Fruit fly (Drosophila melanogaster) whole organism, prepupa: Measurements from ENCODE around the gene Prosbeta7.

ENCODE experiments used
- CG11294 ChIP-seq: fragments of 200-800 bp; sonication (Bioruptor generic); IDR thresholded peaks from 2 replicates; pipeline ENCODE4 v1.3.6; 2022; ENCODE audit warnings: missing biosample characterization, missing genetic modification characterization
- CG11762 ChIP-seq: fragments of 200-800 bp; sonication (Bioruptor generic); optimal IDR thresholded peaks from 3 replicates; lab custom pipeline; 2016; ENCODE audit warnings: missing biosample characterization, missing genetic modification characterization; ENCODE audit not compliant: insufficient read depth
- CG15336 ChIP-seq: fragments of 200-800 bp; sonication (Bioruptor generic); IDR thresholded peaks from 2 replicates; pipeline ENCODE4 v1.3.6; 2022; ENCODE audit warnings: missing biosample characterization, missing genetic modification characterization
- CG1621 ChIP-seq: fragments of 200-800 bp; sonication (Bioruptor generic); optimal IDR thresholded peaks from 3 replicates; lab custom pipeline; 2018; ENCODE audit warnings: missing biosample characterization, mild to moderate bottlenecking, missing genetic modification characterization
- CG16779 ChIP-seq: fragments of 200-800 bp; sonication (Bioruptor generic); optimal IDR thresholded peaks from 3 replicates; lab custom pipeline; 2017; ENCODE audit warnings: missing biosample characterization, mild to moderate bottlenecking, missing genetic modification characterization
- CG3032 ChIP-seq: fragments of 200-800 bp; optimal IDR thresholded peaks from 2 replicates; lab custom pipeline; 2019; ENCODE audit warnings: missing biosample characterization, mild to moderate bottlenecking, missing genetic modification characterization, moderate library complexity
- CG31627 ChIP-seq: fragments of 200-800 bp; sonication (Bioruptor generic); optimal IDR thresholded peaks from 3 replicates; lab custom pipeline; 2016; ENCODE audit warnings: missing biosample characterization, missing genetic modification characterization
- CG32006 ChIP-seq: fragments of 200-800 bp; sonication (Bioruptor generic); optimal IDR thresholded peaks from 3 replicates; lab custom pipeline; 2017; ENCODE audit warnings: missing biosample characterization, mild to moderate bottlenecking, missing genetic modification characterization
- CG3919 ChIP-seq: fragments of 200-800 bp; sonication (Bioruptor generic); optimal IDR thresholded peaks from 3 replicates; lab custom pipeline; 2016; ENCODE audit warnings: missing biosample characterization, missing genetic modification characterization
- CG4318 ChIP-seq: fragments of 200-800 bp; sonication (Bioruptor generic); optimal IDR thresholded peaks from 3 replicates; lab custom pipeline; 2017; ENCODE audit warnings: missing biosample characterization, mild to moderate bottlenecking, missing genetic modification characterization
- CG6792 ChIP-seq: fragments of 200-800 bp; sonication (Bioruptor generic); optimal IDR thresholded peaks from 3 replicates; lab custom pipeline; 2016; ENCODE audit warnings: missing biosample characterization, missing genetic modification characterization
- CG6808 ChIP-seq: fragments of 200-800 bp; sonication (Bioruptor generic); optimal IDR thresholded peaks from 3 replicates; lab custom pipeline; 2017; ENCODE audit warnings: missing biosample characterization, missing genetic modification characterization, mild to moderate bottlenecking, moderate library complexity, missing genetic modification reagents
- CG7368 ChIP-seq: fragments of 200-800 bp; sonication (Bioruptor generic); optimal IDR thresholded peaks from 3 replicates; lab custom pipeline; 2016; ENCODE audit warnings: missing biosample characterization, missing genetic modification characterization
- CG8632 ChIP-seq: fragments of 200-800 bp; sonication (Bioruptor generic); optimal IDR thresholded peaks from 3 replicates; lab custom pipeline; 2016; ENCODE audit warnings: missing biosample characterization, missing genetic modification characterization
- Eip78C ChIP-seq: fragments of 200-800 bp; sonication (Bioruptor generic); peaks from one replicate; lab custom pipeline; 2016; ENCODE audit warnings: missing biosample characterization, missing genetic modification characterization
- Ets96B ChIP-seq: fragments of 200-800 bp; optimal IDR thresholded peaks from 2 replicates; lab custom pipeline; 2019; ENCODE audit warnings: missing biosample characterization, mild to moderate bottlenecking, missing genetic modification characterization, moderate library complexity
- Hr38 ChIP-seq: sonication (Bioruptor generic); optimal IDR thresholded peaks from 2 replicates; lab custom pipeline; 2016; ENCODE audit warnings: missing biosample characterization, missing genetic modification characterization
- Hr4 ChIP-seq: fragments of 200-800 bp; sonication (Bioruptor generic); optimal IDR thresholded peaks from 3 replicates; lab custom pipeline; 2016; ENCODE audit warnings: missing biosample characterization, missing genetic modification characterization
- Met ChIP-seq: fragments of 200-800 bp; sonication (Bioruptor generic); optimal IDR thresholded peaks from 3 replicates; lab custom pipeline; 2016; ENCODE audit warnings: missing biosample characterization, missing genetic modification characterization
- Sox14 ChIP-seq: fragments of 200-800 bp; sonication (Bioruptor generic); optimal IDR thresholded peaks from 3 replicates; lab custom pipeline; 2016; ENCODE audit warnings: missing biosample characterization, missing genetic modification characterization
- Sox15 ChIP-seq: fragments of 200-800 bp; sonication (Bioruptor generic); optimal IDR thresholded peaks from 3 replicates; lab custom pipeline; 2016; ENCODE audit warnings: missing biosample characterization, missing genetic modification characterization
- dac ChIP-seq: fragments of 200-800 bp; sonication (Bioruptor generic); optimal IDR thresholded peaks from 2 replicates; lab custom pipeline; 2017; ENCODE audit warnings: missing biosample characterization, mild to moderate bottlenecking, missing genetic modification characterization
- eg ChIP-seq: fragments of 200-800 bp; sonication (Bioruptor generic); IDR thresholded peaks from 3 replicates; pipeline ENCODE4 v1.3.6; 2022; ENCODE audit warnings: missing biosample characterization, missing genetic modification characterization
- esn ChIP-seq: fragments of 200-800 bp; sonication (Bioruptor generic); optimal IDR thresholded peaks from 2 replicates; lab custom pipeline; 2016; ENCODE audit warnings: missing biosample characterization, mild to moderate bottlenecking, missing genetic modification characterization, moderate library complexity
- fkh ChIP-seq: fragments of 200-800 bp; sonication (Bioruptor generic); optimal IDR thresholded peaks from 3 replicates; lab custom pipeline; 2017; ENCODE audit warnings: missing biosample characterization, mild to moderate bottlenecking, missing genetic modification characterization, moderate library complexity
- lz ChIP-seq: fragments of 200-800 bp; sonication (Bioruptor generic); optimal IDR thresholded peaks from 3 replicates; lab custom pipeline; 2016; ENCODE audit warnings: missing biosample characterization, missing genetic modification characterization
- net ChIP-seq: fragments of 200-800 bp; sonication (Bioruptor generic); optimal IDR thresholded peaks from 3 replicates; lab custom pipeline; 2016; ENCODE audit warnings: missing biosample characterization, missing genetic modification characterization
- pdm3 ChIP-seq: fragments of 200-800 bp; sonication (Bioruptor generic); optimal IDR thresholded peaks from 3 replicates; lab custom pipeline; 2016; ENCODE audit warnings: missing biosample characterization, missing genetic modification characterization
- ss ChIP-seq, 2 experiments: fragments of 200-800 bp; sonication (Bioruptor generic); optimal IDR thresholded peaks; 2 replicates in 1 of 2; 3 replicates in 1 of 2; lab custom pipeline; 2017 to 2018; ENCODE audit warnings: mild to moderate bottlenecking in 2 of 2, missing biosample characterization in 2 of 2, missing genetic modification characterization in 2 of 2, moderate library complexity in 1 of 2
- svp ChIP-seq: fragments of 200-800 bp; sonication (Bioruptor generic); peaks from one replicate; lab custom pipeline; 2016; ENCODE audit warnings: missing biosample characterization, missing genetic modification characterization
- topi ChIP-seq: fragments of 200-800 bp; sonication (Bioruptor generic); optimal IDR thresholded peaks from 3 replicates; lab custom pipeline; 2016; ENCODE audit warnings: missing biosample characterization, missing genetic modification characterization
- vri ChIP-seq: fragments of 200-800 bp; sonication (Bioruptor generic); optimal IDR thresholded peaks from 3 replicates; lab custom pipeline; 2016; ENCODE audit warnings: missing biosample characterization, mild to moderate bottlenecking, missing genetic modification characterization

The Prosbeta7 gene

DNA sequence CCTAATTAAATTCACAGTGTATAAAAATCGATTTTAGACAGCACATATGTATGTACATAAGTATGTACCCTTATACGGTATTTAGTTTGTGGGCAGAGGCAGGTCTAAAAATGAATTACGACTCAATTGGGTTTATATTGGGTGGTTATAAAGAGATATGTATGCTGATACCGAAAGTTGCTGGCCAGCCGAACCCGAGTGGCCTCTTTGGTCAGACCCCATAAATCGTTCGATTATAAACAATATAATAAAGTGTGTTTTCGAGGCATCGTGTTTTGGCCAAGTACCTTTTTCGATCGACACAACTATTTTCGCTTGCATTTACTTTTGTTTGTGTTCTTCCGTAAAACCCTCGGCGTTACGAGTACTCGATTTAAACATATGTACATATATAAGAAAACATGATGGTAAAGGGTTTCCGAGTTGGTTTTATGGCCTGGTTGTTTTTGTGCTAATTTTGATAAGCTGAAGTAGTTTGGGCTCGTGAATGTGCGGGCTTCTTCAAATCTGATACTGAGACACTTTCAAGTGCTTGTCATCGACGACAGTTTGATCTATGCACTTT, 48.8 kb downstream of the Prosbeta7 start:
- TF ChIP-seq CG15336 (GFP tag; lab: Robert Waterston, UW) = no peak

DNA sequence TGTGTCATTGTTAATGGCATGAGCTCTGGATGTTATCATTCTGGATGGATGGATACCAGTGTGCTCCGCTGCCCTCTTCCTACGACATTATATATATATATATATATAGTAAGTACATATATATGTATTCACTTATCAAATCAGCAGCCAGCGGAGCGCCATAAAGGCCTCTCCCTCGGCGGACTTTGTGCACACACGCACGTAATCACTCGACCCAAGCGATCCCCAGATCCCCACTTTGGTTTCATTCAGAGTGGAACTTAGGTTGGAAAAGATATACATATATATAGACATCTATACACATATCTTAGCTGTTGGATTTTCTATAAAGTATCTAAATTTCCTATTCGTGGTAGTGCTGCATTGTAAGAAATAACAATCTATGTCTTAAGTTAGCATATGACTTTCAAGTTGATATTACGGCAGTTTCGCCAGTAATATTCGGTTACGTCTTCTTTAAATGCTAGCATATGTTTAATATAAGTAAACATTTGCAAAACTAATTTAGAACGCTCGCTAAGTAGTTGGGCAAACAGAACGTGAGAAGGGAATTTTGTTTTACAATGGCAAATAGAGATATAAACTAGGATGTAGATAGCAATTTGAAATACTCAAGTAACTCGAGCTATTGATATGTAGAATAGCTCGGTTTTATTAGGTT, 49.9 kb downstream of the Prosbeta7 start:
- TF ChIP-seq CG6792 (GFP tag; lab: Kevin White, UChicago) (no peak), Sox14 (GFP tag; lab: Kevin White, UChicago) (no peak), CG32006 (GFP tag; lab: Kevin White, UChicago) (no peak), CG31627 (GFP tag; lab: Kevin White, UChicago) (no peak), CG16779 (tag; lab: Kevin White, UChicago) (no peak), CG8632 (GFP tag; lab: Kevin White, UChicago) (no peak), net (no peak), CG3919 (no peak), vri (GFP tag; lab: Kevin White, UChicago) (no peak), Met (no peak), fkh (GFP tag; lab: Kevin White, UChicago) (peak; percentile 42), ss (GFP tag; optimal IDR thresholded peaks at IDR 0.05; lab: Kevin White, UChicago) (peak; percentile 35 to 49), Ets96B (tag; lab: Kevin White, UChicago) (no peak), lz (no peak), Eip78C (GFP tag; lab: Kevin White, UChicago) (peak; percentile 44), topi (GFP tag; lab: Kevin White, UChicago) (no peak), Hr4 (no peak), CG4318 (GFP tag; lab: Kevin White, UChicago) (no peak), CG15336 (GFP tag; lab: Robert Waterston, UW) (no peak), CG6808 (GFP tag; lab: Kevin White, UChicago) (peak; percentile 28), eg (0 out of 3 replicates have a peak, but pooled peaks have one; percentile 15), CG1621 (tag; lab: Kevin White, UChicago) (no peak), CG7368 (no peak), CG11294 (GFP tag; lab: Robert Waterston, UW) (no peak), Hr38 (GFP tag; lab: Kevin White, UChicago) (no peak), svp (GFP tag; lab: Kevin White, UChicago) (peak; percentile 68), esn (no peak), pdm3 (GFP tag; lab: Kevin White, UChicago) (no peak), CG3032 (tag; lab: Kevin White, UChicago) (no peak), Sox15 (no peak), CG11762 (GFP tag; lab: Kevin White, UChicago) (no peak), dac (GFP tag; lab: Kevin White, UChicago) (no peak)
